Worm (Caenorhabditis elegans): ENCODE results near the gene Y49F6B.20.

DNA sequence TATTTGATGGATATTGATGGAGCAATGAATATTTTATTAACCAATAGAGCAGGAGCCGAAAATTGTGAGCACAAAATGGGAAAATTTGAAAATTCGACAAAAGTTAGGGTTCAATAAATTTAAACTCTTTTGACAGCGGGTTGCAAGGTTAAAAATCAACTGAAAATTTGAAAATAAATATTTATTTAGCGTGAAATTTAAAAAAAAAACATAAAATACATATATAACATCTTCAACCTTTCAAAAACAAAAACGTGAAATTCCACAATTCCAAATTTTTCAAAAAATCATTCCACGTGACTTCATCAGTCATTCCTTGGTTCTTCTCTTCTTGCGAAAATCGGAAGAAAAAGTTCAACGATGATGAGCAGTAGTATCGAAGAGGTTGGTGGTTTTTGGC, 41.0 kb downstream of the Y49F6B.20 start, which contains the start of gene C16C8.18:
- TF ChIP-seq nhr-76 (tag; optimal IDR thresholded peaks at IDR 0.05) (no peak), nhr-12 (tag; optimal IDR thresholded peaks at IDR 0.05) (no peak), pha-4 (tag; optimal IDR thresholded peaks at IDR 0.05) (no peak), lin-13 (tag; optimal IDR thresholded peaks at IDR 0.05) (no peak), snpc-4 (tag; optimal IDR thresholded peaks at IDR 0.05) (no peak), lin-32 (GFP tag; optimal IDR thresholded peaks at IDR 0.05) (no peak), bed-3 (GFP tag; optimal IDR thresholded peaks at IDR 0.05) (no peak), elt-1 (tag; optimal IDR thresholded peaks at IDR 0.05; ENCODE audit: borderline replicate concordance, insufficient read depth) (no peak), nhr-237 (tag; optimal IDR thresholded peaks at IDR 0.05) (no peak), unc-62 (GFP tag; optimal IDR thresholded peaks at IDR 0.05) (no peak), ztf-11 (tag; optimal IDR thresholded peaks at IDR 0.05) (no peak), M03D4.4 (tag; optimal IDR thresholded peaks at IDR 0.05) (no peak), nhr-28 (tag; optimal IDR thresholded peaks at IDR 0.05) (no peak), unc-120 (tag; optimal IDR thresholded peaks at IDR 0.05; ENCODE audit: poor library complexity, severe bottlenecking) (no peak)
